Fruit fly (Drosophila melanogaster) whole organism, pupa: ENCODE measurements around the gene CG42263.

Experiments used
- CG10348 ChIP-seq: fragments of 200-800 bp; sonication (Bioruptor generic); IDR thresholded peaks from 2 replicates; pipeline ENCODE4 v1.3.6; 2022; ENCODE audit warnings: missing biosample characterization, missing genetic modification characterization
- CG12605 ChIP-seq: fragments of 200-800 bp; sonication (Bioruptor generic); IDR thresholded peaks from 2 replicates; pipeline ENCODE4 v1.3.6; 2022; ENCODE audit warnings: missing biosample characterization, missing genetic modification characterization
- CG13204 ChIP-seq: fragments of 200-800 bp; sonication (Bioruptor generic); optimal IDR thresholded peaks from 2 replicates; lab custom pipeline; 2018; ENCODE audit warnings: missing biosample characterization, mild to moderate bottlenecking, missing genetic modification characterization, moderate library complexity
- CG14655 ChIP-seq: fragments of 200-800 bp; sonication (Bioruptor generic); optimal IDR thresholded peaks from 3 replicates; lab custom pipeline; 2017; ENCODE audit warnings: mild to moderate bottlenecking, missing biosample characterization, missing genetic modification reagents, missing genetic modification characterization
- CG15710 ChIP-seq: fragments of 200-800 bp; sonication (Bioruptor generic); optimal IDR thresholded peaks from 2 replicates; lab custom pipeline; 2018; ENCODE audit warnings: missing biosample characterization, mild to moderate bottlenecking, missing genetic modification characterization, moderate library complexity
- CG32121 ChIP-seq: fragments of 200-800 bp; sonication (Bioruptor generic); IDR thresholded peaks from 2 replicates; pipeline ENCODE4 v1.3.6; 2022; ENCODE audit warnings: missing biosample characterization, missing genetic modification characterization
- CG34367 ChIP-seq: fragments of 200-800 bp; sonication (Bioruptor generic); optimal IDR thresholded peaks from 2 replicates; lab custom pipeline; 2018; ENCODE audit warnings: missing biosample characterization, mild to moderate bottlenecking, missing genetic modification characterization
- CG8159 ChIP-seq: fragments of 200-800 bp; sonication (Bioruptor generic); optimal IDR thresholded peaks from 3 replicates; lab custom pipeline; 2018; ENCODE audit warnings: missing biosample characterization, mild to moderate bottlenecking, missing genetic modification characterization, moderate library complexity
- CG8301 ChIP-seq: fragments of 200-800 bp; sonication (Bioruptor generic); optimal IDR thresholded peaks from 2 replicates; lab custom pipeline; 2018; ENCODE audit warnings: missing biosample characterization, mild to moderate bottlenecking, missing genetic modification characterization
- Pif1B ChIP-seq: fragments of 200-800 bp; sonication (Bioruptor generic); optimal IDR thresholded peaks from 3 replicates; lab custom pipeline; 2016; ENCODE audit warnings: missing biosample characterization, missing genetic modification characterization
- Snoo ChIP-seq: fragments of 200-800 bp; sonication (Bioruptor generic); optimal IDR thresholded peaks from 3 replicates; lab custom pipeline; 2017; ENCODE audit warnings: missing biosample characterization, mild to moderate bottlenecking, missing genetic modification characterization, inconsistent platforms

- TF ChIP-seq CG8301 (tag; lab: Kevin White, UChicago) = no peak
- TF ChIP-seq CG14655 = no peak
- TF ChIP-seq Snoo = no peak
- TF ChIP-seq CG12605 = no peak
- TF ChIP-seq CG15710 (tag; lab: Kevin White, UChicago) = no peak
- TF ChIP-seq CG32121 (GFP tag; lab: Robert Waterston, UW) = no peak
- TF ChIP-seq Pif1B (GFP tag; lab: Kevin White, UChicago) = no peak
- no peak for TF ChIP-seq CG13204 (GFP tag; lab: Kevin White, UChicago)
- TF ChIP-seq CG34367 (tag; lab: Kevin White, UChicago) = no peak
- TF ChIP-seq CG10348 = no peak
- no peak for TF ChIP-seq CG8159 (tag; lab: Kevin White, UChicago)
These were observed 38.4 kb upstream of the CG42263 start for dm6 chr3L:19994015-19994414.
